Worm (Caenorhabditis elegans) whole organism, L3 larva: ENCODE measurements around the gene B0250.18.

ENCODE experiments used
- nfya-1 ChIP-seq: sonication (generic microtip); optimal IDR thresholded peaks from 2 replicates; lab custom pipeline; 2017; ENCODE audit warnings: missing genetic modification characterization, mild to moderate bottlenecking, missing compliant biosample characterization, antibody characterized with exemption, moderate library complexity; ENCODE audit not compliant: insufficient read depth
- unc-62 ChIP-seq: fragments of 150-350 bp; sonication (generic microtip); optimal IDR thresholded peaks from 4 replicates; lab custom pipeline; 2014; ENCODE audit warnings: missing biosample characterization, missing genetic modification reagents, missing genetic modification characterization

ce11 chrV:20476981-20477380 is 16.3 kb upstream of the B0250.18 start:
- no peak for TF ChIP-seq unc-62
- peak; percentile 46 for TF ChIP-seq nfya-1 (tag; lab: Kevin White, UChicago)
